Worm (Caenorhabditis elegans): ENCODE measurements around the gene Y54G2A.40.

Gene Y54G2A.40

ce11 chrIV:2834516-2834915 lies 11.8 kb upstream of the Y54G2A.40 start, which contains the start of gene pudl-2:
Gene pudl-2 (plus strand): TSS chrIV:2834816.
- no peak for TF ChIP-seq tbx-2 (tag; optimal IDR thresholded peaks at IDR 0.05)
- TF ChIP-seq ZK546.5 (tag; optimal IDR thresholded peaks at IDR 0.05) = no peak
- no peak for TF ChIP-seq ceh-82 (tag; optimal IDR thresholded peaks at IDR 0.05)
- no peak for TF ChIP-seq unc-62 (GFP tag; optimal IDR thresholded peaks at IDR 0.05)
- TF ChIP-seq zag-1 (tag; optimal IDR thresholded peaks at IDR 0.05) = no peak
- no peak for TF ChIP-seq egl-5 (tag; optimal IDR thresholded peaks at IDR 0.05)
- no peak for TF ChIP-seq ceh-28 (tag; optimal IDR thresholded peaks at IDR 0.05)
- TF ChIP-seq nhr-11 (tag; optimal IDR thresholded peaks at IDR 0.05) = no peak
- TF ChIP-seq eor-1 (tag; optimal IDR thresholded peaks at IDR 0.05) = no peak
- no peak for TF ChIP-seq nhr-77 (tag; optimal IDR thresholded peaks at IDR 0.05)
- no peak for TF ChIP-seq egl-27 (tag; optimal IDR thresholded peaks at IDR 0.05)
- TF ChIP-seq ztf-11 (tag; optimal IDR thresholded peaks at IDR 0.05) = no peak

ce11 chrIV:2835364-2835763 lies 10.9 kb upstream of the Y54G2A.40 start, which contains the start of gene clec-82:
Gene clec-82 (plus strand): TSS chrIV:2835664.
- TF ChIP-seq mml-1 (tag; optimal IDR thresholded peaks at IDR 0.05) (no peak), nhr-43 (tag; optimal IDR thresholded peaks at IDR 0.05; ENCODE audit: poor library complexity, severe bottlenecking) (no peak), eor-1 (tag; optimal IDR thresholded peaks at IDR 0.05) (no peak), ceh-28 (tag; optimal IDR thresholded peaks at IDR 0.05) (no peak), nhr-67 (tag; optimal IDR thresholded peaks at IDR 0.05) (no peak), fkh-10 (GFP tag; optimal IDR thresholded peaks at IDR 0.05) (no peak), unc-62 (GFP tag; optimal IDR thresholded peaks at IDR 0.05) (no peak)

- TF ChIP-seq elt-2 (tag; optimal IDR thresholded peaks at IDR 0.05) = peak; percentile 19
- no peak for TF ChIP-seq sea-2 (GFP tag; optimal IDR thresholded peaks at IDR 0.05)
Observed at ce11 chrIV:2838308-2838707, 8.0 kb upstream of the Y54G2A.40 start, which contains the start of gene Y54G2A.7. Gene Y54G2A.7 (plus strand): TSS chrIV:2838608.

- TF ChIP-seq ZK546.5 (tag; optimal IDR thresholded peaks at IDR 0.05) = no peak
- TF ChIP-seq sea-2 (GFP tag; optimal IDR thresholded peaks at IDR 0.05) = no peak
- TF ChIP-seq mdl-1 (tag; optimal IDR thresholded peaks at IDR 0.05) = no peak
- TF ChIP-seq pha-4 (tag; optimal IDR thresholded peaks at IDR 0.05) = peak; percentile 28
- TF ChIP-seq elt-2 (tag; optimal IDR thresholded peaks at IDR 0.05) = peak; percentile 55
- no peak for TF ChIP-seq eor-1 (tag; optimal IDR thresholded peaks at IDR 0.05)
- no peak for TF ChIP-seq hmg-11 (tag; optimal IDR thresholded peaks at IDR 0.05)
- TF ChIP-seq ama-1 (optimal IDR thresholded peaks at IDR 0.05) = no peak
- no peak for TF ChIP-seq R02D3.7 (tag; optimal IDR thresholded peaks at IDR 0.05)
- no peak for TF ChIP-seq fos-1 (tag; optimal IDR thresholded peaks at IDR 0.05)
- TF ChIP-seq pqm-1 (tag; optimal IDR thresholded peaks at IDR 0.05) = peak; percentile 27
- TF ChIP-seq nhr-12 (tag; optimal IDR thresholded peaks at IDR 0.05) = no peak
- no peak for TF ChIP-seq ceh-28 (tag; optimal IDR thresholded peaks at IDR 0.05)
- TF ChIP-seq tbx-2 (tag; optimal IDR thresholded peaks at IDR 0.05) = no peak
Observed at ce11 chrIV:2841260-2841659, 5.0 kb upstream of the Y54G2A.40 start, which contains the start of gene clec-83. Gene clec-83 (minus strand): TSS chrIV:2841472.

ce11 chrIV:2842162-2842561 lies 4.1 kb upstream of the Y54G2A.40 start, which contains the start of gene clec-84:
Gene clec-84 (plus strand): TSS chrIV:2842462.
- TF ChIP-seq ceh-82 (tag; optimal IDR thresholded peaks at IDR 0.05) = no peak
- peak; percentile 2 for TF ChIP-seq elt-2 (tag; optimal IDR thresholded peaks at IDR 0.05)

- TF ChIP-seq sea-2 (GFP tag; optimal IDR thresholded peaks at IDR 0.05) (no peak), daf-12 (tag; optimal IDR thresholded peaks at IDR 0.05) (no peak), mdl-1 (tag; optimal IDR thresholded peaks at IDR 0.05) (no peak), mml-1 (tag; optimal IDR thresholded peaks at IDR 0.05) (no peak), nhr-25 (tag; optimal IDR thresholded peaks at IDR 0.05) (no peak), aly-2 (tag; optimal IDR thresholded peaks at IDR 0.05) (no peak), ceh-16 (tag; optimal IDR thresholded peaks at IDR 0.05) (no peak), fkh-10 (GFP tag; optimal IDR thresholded peaks at IDR 0.05) (no peak), ceh-82 (tag; optimal IDR thresholded peaks at IDR 0.05) (no peak), lin-39 (tag; optimal IDR thresholded peaks at IDR 0.05) (no peak), ZK546.5 (tag; optimal IDR thresholded peaks at IDR 0.05) (no peak), elt-2 (tag; optimal IDR thresholded peaks at IDR 0.05) (no peak), fos-1 (tag; optimal IDR thresholded peaks at IDR 0.05) (no peak), ztf-11 (tag; optimal IDR thresholded peaks at IDR 0.05) (no peak), zag-1 (tag; optimal IDR thresholded peaks at IDR 0.05) (no peak), unc-39 (tag; optimal IDR thresholded peaks at IDR 0.05) (no peak)
Observed at ce11 chrIV:2843882-2844281, 2.4 kb upstream of the Y54G2A.40 start, which contains the start of gene Y54G2A.15. Gene Y54G2A.15 (minus strand): TSS chrIV:2843982.
